Fruit fly (Drosophila melanogaster) Kc167 (cell line): ENCODE data around the gene CG11279.

Experiments used
- Myc ChIP-seq: fragments of >200 bp; optimal IDR thresholded peaks from 2 replicates; lab custom pipeline; 2017; ENCODE audit warnings: missing external identifiers
- h ChIP-seq: fragments of >200 bp; optimal IDR thresholded peaks from 3 replicates; lab custom pipeline; 2018; ENCODE audit warnings: missing external identifiers

- no peak for TF ChIP-seq h (lab: Kevin White, UChicago)
- TF ChIP-seq Myc (lab: Kevin White, UChicago): no peak
These were observed 34.6 kb downstream of the CG11279 start for dm6 chr3L:13081284-13081937.
